Fruit fly (Drosophila melanogaster) whole organism, embryonic: ENCODE results near the gene CG4101.

ENCODE experiments used
- Abd-B ChIP-seq: fragments of 200-800 bp; sonication (Bioruptor generic); optimal IDR thresholded peaks from 2 replicates; lab custom pipeline; 2018; ENCODE audit warnings: missing biosample characterization, mild to moderate bottlenecking, missing genetic modification characterization, moderate library complexity
- C15 ChIP-seq: fragments of 200-800 bp; sonication (Bioruptor generic); IDR thresholded peaks from 3 replicates; pipeline ENCODE4 v1.3.6; 2022; ENCODE audit warnings: missing biosample characterization, missing genetic modification characterization
- CG10431 ChIP-seq: fragments of 200-800 bp; sonication (Bioruptor generic); optimal IDR thresholded peaks from 3 replicates; lab custom pipeline; 2018; ENCODE audit warnings: missing biosample characterization, mild to moderate bottlenecking, missing genetic modification characterization
- CG11504 ChIP-seq: fragments of 200-800 bp; sonication (Bioruptor generic); optimal IDR thresholded peaks from 3 replicates; lab custom pipeline; 2019; ENCODE audit warnings: missing biosample characterization, mild to moderate bottlenecking, missing genetic modification characterization, moderate library complexity
- CG12219 ChIP-seq: fragments of 200-800 bp; sonication (Bioruptor generic); optimal IDR thresholded peaks from 3 replicates; lab custom pipeline; 2018; ENCODE audit warnings: missing biosample characterization, mild to moderate bottlenecking, missing genetic modification characterization
- CG12391 ChIP-seq: fragments of 200-800 bp; sonication (Bioruptor generic); optimal IDR thresholded peaks from 3 replicates; lab custom pipeline; 2018; ENCODE audit warnings: missing biosample characterization, mild to moderate bottlenecking, missing genetic modification characterization, moderate library complexity
- CG12744 ChIP-seq: fragments of 200-800 bp; sonication (Bioruptor generic); optimal IDR thresholded peaks from 2 replicates; lab custom pipeline; 2016; ENCODE audit warnings: missing biosample characterization, missing genetic modification characterization
- CG13894 ChIP-seq: fragments of 200-800 bp; sonication (Bioruptor generic); optimal IDR thresholded peaks from 3 replicates; lab custom pipeline; 2018; ENCODE audit warnings: missing biosample characterization, mild to moderate bottlenecking, missing genetic modification characterization, moderate library complexity
- CG16813 ChIP-seq: fragments of 200-800 bp; sonication (Bioruptor generic); IDR thresholded peaks from 3 replicates; pipeline ENCODE4 v1.3.6; 2022; ENCODE audit warnings: missing biosample characterization, missing genetic modification characterization; ENCODE audit not compliant: partially characterized antibody
- CG17186 ChIP-seq: fragments of 200-800 bp; sonication (Bioruptor generic); optimal IDR thresholded peaks from 3 replicates; lab custom pipeline; 2017; ENCODE audit warnings: missing biosample characterization, missing genetic modification reagents, missing genetic modification characterization
- CG1792 ChIP-seq: fragments of 200-800 bp; sonication (Bioruptor generic); optimal IDR thresholded peaks from 2 replicates; lab custom pipeline; 2016; ENCODE audit warnings: missing biosample characterization, missing genetic modification characterization
- CG30403 ChIP-seq: fragments of 200-800 bp; sonication (Bioruptor generic); optimal IDR thresholded peaks from 3 replicates; lab custom pipeline; 2016; ENCODE audit warnings: missing biosample characterization, missing genetic modification characterization
- CG3281 ChIP-seq: fragments of 200-800 bp; sonication (Bioruptor generic); optimal IDR thresholded peaks from 3 replicates; lab custom pipeline; 2017; ENCODE audit warnings: missing biosample characterization, mild to moderate bottlenecking, missing genetic modification characterization
- CG4854 ChIP-seq: fragments of 200-800 bp; sonication (Bioruptor generic); optimal IDR thresholded peaks from 2 replicates; lab custom pipeline; 2016; ENCODE audit warnings: missing biosample characterization, missing genetic modification characterization, inconsistent platforms
- CG6689 ChIP-seq: fragments of 200-800 bp; sonication (Bioruptor generic); IDR thresholded peaks from 2 replicates; pipeline ENCODE4 v1.3.6; 2022; ENCODE audit warnings: missing biosample characterization, missing genetic modification characterization
- CG6765 ChIP-seq: fragments of 200-800 bp; sonication (Bioruptor generic); optimal IDR thresholded peaks from 3 replicates; lab custom pipeline; 2017; ENCODE audit warnings: missing biosample characterization, mild to moderate bottlenecking, missing genetic modification characterization
- CG6791 ChIP-seq: fragments of 200-800 bp; sonication (Bioruptor generic); IDR thresholded peaks from 3 replicates; pipeline ENCODE4 v1.3.6; 2022; ENCODE audit warnings: missing biosample characterization, missing genetic modification characterization; ENCODE audit not compliant: partially characterized antibody
- CG8281 ChIP-seq: fragments of 200-800 bp; sonication (Bioruptor generic); optimal IDR thresholded peaks from 2 replicates; lab custom pipeline; 2018; ENCODE audit warnings: missing biosample characterization, mild to moderate bottlenecking, missing genetic modification characterization, moderate library complexity
- CG8478 ChIP-seq: fragments of >200 bp; optimal IDR thresholded peaks from 2 replicates; lab custom pipeline; 2018
- CG9876 ChIP-seq: fragments of 200-800 bp; sonication (Bioruptor generic); optimal IDR thresholded peaks from 2 replicates; lab custom pipeline; 2016; ENCODE audit warnings: missing biosample characterization, missing genetic modification characterization
- CTCF ChIP-seq: fragments of 200-800 bp; sonication (Bioruptor generic); optimal IDR thresholded peaks from 2 replicates; lab custom pipeline; 2017; ENCODE audit warnings: missing biosample characterization, mild to moderate bottlenecking, missing genetic modification characterization, moderate library complexity
- Camta ChIP-seq: fragments of 200-800 bp; sonication (Bioruptor generic); optimal IDR thresholded peaks from 2 replicates; lab custom pipeline; 2016; ENCODE audit warnings: missing biosample characterization, missing genetic modification characterization
- Dref ChIP-seq: fragments of 200-800 bp; sonication (Bioruptor generic); IDR thresholded peaks from 2 replicates; pipeline ENCODE4 v1.3.6; 2022; ENCODE audit warnings: missing biosample characterization, missing genetic modification characterization
- E2f2 ChIP-seq: fragments of 200-800 bp; sonication (Bioruptor generic); IDR thresholded peaks from 2 replicates; pipeline ENCODE4 v1.3.6; 2022; ENCODE audit warnings: missing biosample characterization, missing genetic modification characterization
- ERR ChIP-seq: fragments of 200-800 bp; sonication (Bioruptor generic); optimal IDR thresholded peaks from 2 replicates; lab custom pipeline; 2016; ENCODE audit warnings: missing biosample characterization, missing genetic modification characterization
- Fer3 ChIP-seq: fragments of 200-800 bp; sonication (Bioruptor generic); optimal IDR thresholded peaks from 2 replicates; lab custom pipeline; 2018; ENCODE audit warnings: missing biosample characterization, mild to moderate bottlenecking, missing genetic modification characterization, moderate library complexity
- HLHmδ ChIP-seq: fragments of 200-800 bp; sonication (Bioruptor generic); optimal IDR thresholded peaks from 2 replicates; lab custom pipeline; 2018; ENCODE audit warnings: missing biosample characterization, mild to moderate bottlenecking, missing genetic modification characterization, moderate library complexity
- Hmr ChIP-seq: fragments of 200-800 bp; sonication (Bioruptor generic); optimal IDR thresholded peaks from 3 replicates; lab custom pipeline; 2017; ENCODE audit warnings: mild to moderate bottlenecking, missing biosample characterization, missing genetic modification reagents, missing genetic modification characterization
- NC2β ChIP-seq: fragments of 200-800 bp; sonication (Bioruptor generic); optimal IDR thresholded peaks from 2 replicates; lab custom pipeline; 2016; ENCODE audit warnings: missing biosample characterization, missing genetic modification characterization
- Oli ChIP-seq: fragments of 200-800 bp; sonication (Bioruptor generic); optimal IDR thresholded peaks from 2 replicates; lab custom pipeline; 2018; ENCODE audit warnings: missing biosample characterization, mild to moderate bottlenecking, missing genetic modification characterization, moderate library complexity
- Opbp ChIP-seq: fragments of 200-800 bp; sonication (Bioruptor generic); IDR thresholded peaks from 3 replicates; pipeline ENCODE4 v1.3.6; 2022; ENCODE audit warnings: missing biosample characterization, missing genetic modification characterization; ENCODE audit not compliant: partially characterized antibody
- Vsx1 ChIP-seq: fragments of 200-800 bp; sonication (Bioruptor generic); optimal IDR thresholded peaks from 2 replicates; lab custom pipeline; 2017; ENCODE audit warnings: missing biosample characterization, mild to moderate bottlenecking, missing genetic modification characterization, missing genetic modification reagents
- Xrp1 ChIP-seq: fragments of 200-800 bp; sonication (Bioruptor generic); IDR thresholded peaks from 2 replicates; pipeline ENCODE4 v1.3.6; 2022; ENCODE audit warnings: missing biosample characterization, missing genetic modification characterization
- ase ChIP-seq: fragments of 200-800 bp; sonication (Bioruptor generic); IDR thresholded peaks from 3 replicates; pipeline ENCODE4 v1.3.6; 2022; ENCODE audit warnings: missing biosample characterization, missing genetic modification characterization
- ci ChIP-seq: fragments of 200-800 bp; sonication (Bioruptor generic); IDR thresholded peaks from 3 replicates; pipeline ENCODE4 v1.3.6; 2022; ENCODE audit warnings: missing biosample characterization, missing genetic modification characterization
- crc ChIP-seq: fragments of 200-800 bp; sonication (Bioruptor generic); optimal IDR thresholded peaks from 2 replicates; lab custom pipeline; 2016; ENCODE audit warnings: missing biosample characterization, missing genetic modification characterization
- croc ChIP-seq: fragments of 200-800 bp; sonication (Bioruptor generic); conservative IDR thresholded peaks from 3 replicates; pipeline ENCODE4 v1.3.6; 2022; ENCODE audit warnings: missing biosample characterization, missing genetic modification characterization
- dan ChIP-seq: fragments of 200-800 bp; sonication (Bioruptor generic); IDR thresholded peaks from 2 replicates; pipeline ENCODE4 v1.3.6; 2022; ENCODE audit warnings: missing biosample characterization, missing genetic modification characterization
- dimm ChIP-seq: fragments of 200-800 bp; sonication (Bioruptor generic); IDR thresholded peaks from 2 replicates; pipeline ENCODE4 v1.3.6; 2022; ENCODE audit warnings: missing biosample characterization, missing genetic modification characterization
- dmrt99B ChIP-seq: fragments of 200-800 bp; sonication (Bioruptor generic); optimal IDR thresholded peaks from 2 replicates; lab custom pipeline; 2018; ENCODE audit warnings: missing biosample characterization, mild to moderate bottlenecking, missing genetic modification characterization, moderate library complexity
- gem ChIP-seq: fragments of 200-800 bp; sonication (Bioruptor generic); optimal IDR thresholded peaks from 2 replicates; lab custom pipeline; 2019; ENCODE audit warnings: missing biosample characterization, mild to moderate bottlenecking, missing genetic modification characterization, moderate library complexity
- hth ChIP-seq: fragments of >200 bp; optimal IDR thresholded peaks from 2 replicates; lab custom pipeline; 2017; ENCODE audit warnings: inconsistent platforms
- ken ChIP-seq: fragments of 200-800 bp; sonication (Bioruptor generic); IDR thresholded peaks from 3 replicates; pipeline ENCODE4 v1.3.6; 2022; ENCODE audit warnings: missing biosample characterization, missing genetic modification characterization
- pb ChIP-seq: fragments of 200-800 bp; sonication (Bioruptor generic); optimal IDR thresholded peaks from 3 replicates; lab custom pipeline; 2016; ENCODE audit warnings: missing biosample characterization, missing genetic modification characterization
- pum ChIP-seq: fragments of 200-800 bp; sonication (Bioruptor generic); optimal IDR thresholded peaks from 2 replicates; lab custom pipeline; 2016; ENCODE audit warnings: missing biosample characterization, missing genetic modification characterization
- rib ChIP-seq: fragments of 200-800 bp; sonication (Bioruptor generic); IDR thresholded peaks from 2 replicates; pipeline ENCODE4 v1.3.6; 2022; ENCODE audit warnings: missing biosample characterization, missing genetic modification characterization
- sim ChIP-seq: fragments of 200-800 bp; sonication (Bioruptor generic); IDR thresholded peaks from 2 replicates; pipeline ENCODE4 v1.3.6; 2022; ENCODE audit warnings: missing biosample characterization, missing genetic modification characterization
- sna ChIP-seq: fragments of 200-800 bp; sonication (Bioruptor generic); IDR thresholded peaks from 2 replicates; pipeline ENCODE4 v1.3.6; 2022; ENCODE audit warnings: missing biosample characterization, missing genetic modification characterization; ENCODE audit not compliant: partially characterized antibody
- sob ChIP-seq: fragments of 200-800 bp; sonication (Bioruptor generic); IDR thresholded peaks from 2 replicates; pipeline ENCODE4 v1.3.6; 2022; ENCODE audit warnings: missing biosample characterization, missing genetic modification characterization
- sr ChIP-seq: fragments of 200-800 bp; sonication (Bioruptor generic); IDR thresholded peaks from 3 replicates; pipeline ENCODE4 v1.3.6; 2022; ENCODE audit warnings: missing biosample characterization, missing genetic modification characterization
- ssp ChIP-seq: fragments of 200-800 bp; sonication (Bioruptor generic); IDR thresholded peaks from 2 replicates; pipeline ENCODE4 v1.3.6; 2022; ENCODE audit warnings: missing biosample characterization, missing genetic modification characterization
- tap ChIP-seq: fragments of 200-800 bp; optimal IDR thresholded peaks from 3 replicates; lab custom pipeline; 2019; ENCODE audit warnings: missing biosample characterization, mild to moderate bottlenecking, missing genetic modification characterization, moderate library complexity

Gene CG4101

dm6 chr3L:16581201-16581705 lies 31.0 kb upstream of the CG4101 start, which contains the start of gene Smn (continued):
- TF ChIP-seq CG1792 (GFP tag; lab: Kevin White, UChicago) = peak; percentile 3
- peak; percentile 38 for TF ChIP-seq NC2β (GFP tag; lab: Kevin White, UChicago)
- TF ChIP-seq CG9876 (GFP tag; lab: Kevin White, UChicago) = no peak
- TF ChIP-seq sim (GFP tag; lab: Robert Waterston, UW) = no peak
- no peak for TF ChIP-seq croc (GFP tag; lab: Robert Waterston, UW)
- no peak for TF ChIP-seq Xrp1
- TF ChIP-seq Camta = peak; percentile 62
- TF ChIP-seq Abd-B (GFP tag; lab: Kevin White, UChicago) = peak; percentile 50
- no peak for TF ChIP-seq rib
- no peak for TF ChIP-seq CG4854 (GFP tag; lab: Kevin White, UChicago)
- peak; percentile 43 for TF ChIP-seq pum
- peak; percentile 72 for TF ChIP-seq CG30403 (GFP tag; lab: Kevin White, UChicago)
- peak; percentile 65 for TF ChIP-seq Dref
- TF ChIP-seq CG8281 (tag; lab: Kevin White, UChicago) = peak; percentile 32
- TF ChIP-seq dimm (GFP tag; lab: Robert Waterston, UW) = no peak
- no peak for TF ChIP-seq hth
- TF ChIP-seq ERR (GFP tag; lab: Kevin White, UChicago) = no peak
- peak; percentile 69 for TF ChIP-seq gem
- TF ChIP-seq dan (GFP tag; lab: Robert Waterston, UW) = no peak
- no peak for TF ChIP-seq Vsx1 (GFP tag; lab: Kevin White, UChicago)
- TF ChIP-seq CG12744 (GFP tag; lab: Kevin White, UChicago) = no peak
- TF ChIP-seq ken = no peak
- peak; percentile 89 for TF ChIP-seq CG6791
- TF ChIP-seq CTCF (GFP tag; lab: Kevin White, UChicago) = peak; percentile 26
- TF ChIP-seq ci (GFP tag; lab: Robert Waterston, UW) = no peak
- no peak for TF ChIP-seq HLHmδ (GFP tag; lab: Kevin White, UChicago)
- TF ChIP-seq CG6689 (GFP tag; lab: Robert Waterston, UW) = peak; percentile 34; the same call in 1 of the 2 replicates
- peak; percentile 36; the same call in 1 of the 2 replicates for TF ChIP-seq ssp
- no peak for TF ChIP-seq CG8478 (lab: Kevin White, UChicago)
- TF ChIP-seq Fer3 (tag; lab: Kevin White, UChicago) = peak; percentile 17
- no peak for TF ChIP-seq CG12219 (GFP tag; lab: Kevin White, UChicago)
- TF ChIP-seq CG13894 (tag; lab: Kevin White, UChicago) = peak; percentile 27
- TF ChIP-seq CG12391 (tag; lab: Kevin White, UChicago) = peak; percentile 61
- TF ChIP-seq sna = peak; percentile 73
- peak; percentile 49 for TF ChIP-seq dmrt99B (tag; lab: Kevin White, UChicago)
- 0 out of 2 replicates have a peak, but pooled peaks have one; percentile 20 for TF ChIP-seq sob (GFP tag; lab: Robert Waterston, UW)
- TF ChIP-seq tap = no peak
- TF ChIP-seq CG3281 (GFP tag; lab: Kevin White, UChicago) = peak; percentile 57
- no peak for TF ChIP-seq CG11504 (tag; lab: Kevin White, UChicago)
- TF ChIP-seq CG6765 (GFP tag; lab: Kevin White, UChicago) = no peak
- peak; percentile 16 for TF ChIP-seq CG17186 (GFP tag; lab: Kevin White, UChicago)
- TF ChIP-seq C15 = no peak
- TF ChIP-seq Opbp (GFP tag; lab: Robert Waterston, UW) = peak; percentile 78; the same call in 2 of the 3 replicates
- TF ChIP-seq pb (GFP tag; lab: Kevin White, UChicago) = no peak
- peak; percentile 31; the same call in 1 of the 2 replicates for TF ChIP-seq E2f2 (GFP tag; lab: Robert Waterston, UW)
- no peak for TF ChIP-seq ase
- no peak for TF ChIP-seq CG10431
- TF ChIP-seq crc = no peak
- peak; percentile 90 for TF ChIP-seq CG16813
- TF ChIP-seq Oli (tag; lab: Kevin White, UChicago) = no peak
- no peak for TF ChIP-seq sr (GFP tag; lab: Robert Waterston, UW)
- peak; percentile 51 for TF ChIP-seq Hmr (GFP tag; lab: Kevin White, UChicago)
